Worm (Caenorhabditis elegans) whole organism, late embryonic: ENCODE results near the gene W03G11.3.

Experiments used
- hlh-8 ChIP-seq: sonication (generic microtip); optimal IDR thresholded peaks from 2 replicates; lab custom pipeline; 2016; ENCODE audit warnings: missing genotype, missing genetic modification characterization, missing compliant biosample characterization
- nhr-11 ChIP-seq: fragments of 150-350 bp; optimal IDR thresholded peaks from 2 replicates; lab custom pipeline; 2014; ENCODE audit warnings: missing biosample characterization, missing genetic modification characterization
- sox-2 ChIP-seq: fragments of 200-800 bp; sonication (Bioruptor generic); IDR thresholded peaks from 2 replicates; pipeline ENCODE4 v1.3.6; 2022; ENCODE audit warnings: missing genetic modification reagents, missing genetic modification characterization, missing compliant biosample characterization

ce11 chrX:12145919-12146318, 42.3 kb upstream of the W03G11.3 start:
- TF ChIP-seq sox-2 (GFP tag; lab: Robert Waterston, UW) (no peak), hlh-8 (no peak), nhr-11 (tag; lab: Kevin White, UChicago) (no peak)
